Fruit fly (Drosophila melanogaster) whole organism, prepupa: ENCODE data around the gene spi.

Source experiments
- Blimp-1 ChIP-seq: fragments of 200-800 bp; sonication (Bioruptor generic); optimal IDR thresholded peaks from 3 replicates; lab custom pipeline; 2017; ENCODE audit warnings: missing biosample characterization, missing genetic modification characterization, mild to moderate bottlenecking, moderate library complexity, missing genetic modification reagents
- CG10631 ChIP-seq: fragments of 200-800 bp; sonication (Bioruptor generic); optimal IDR thresholded peaks from 2 replicates; lab custom pipeline; 2016; ENCODE audit warnings: missing biosample characterization, missing genetic modification characterization
- CG10669 ChIP-seq: fragments of 200-800 bp; sonication (Bioruptor generic); optimal IDR thresholded peaks from 3 replicates; lab custom pipeline; 2018; ENCODE audit warnings: missing biosample characterization, mild to moderate bottlenecking, missing genetic modification characterization, moderate library complexity
- CG11762 ChIP-seq: fragments of 200-800 bp; sonication (Bioruptor generic); optimal IDR thresholded peaks from 3 replicates; lab custom pipeline; 2016; ENCODE audit warnings: missing biosample characterization, missing genetic modification characterization; ENCODE audit not compliant: insufficient read depth
- CG15336 ChIP-seq: fragments of 200-800 bp; sonication (Bioruptor generic); IDR thresholded peaks from 2 replicates; pipeline ENCODE4 v1.3.6; 2022; ENCODE audit warnings: missing biosample characterization, missing genetic modification characterization
- CG1621 ChIP-seq: fragments of 200-800 bp; sonication (Bioruptor generic); optimal IDR thresholded peaks from 3 replicates; lab custom pipeline; 2018; ENCODE audit warnings: missing biosample characterization, mild to moderate bottlenecking, missing genetic modification characterization
- CG16779 ChIP-seq: fragments of 200-800 bp; sonication (Bioruptor generic); optimal IDR thresholded peaks from 3 replicates; lab custom pipeline; 2017; ENCODE audit warnings: missing biosample characterization, mild to moderate bottlenecking, missing genetic modification characterization
- CG31627 ChIP-seq: fragments of 200-800 bp; sonication (Bioruptor generic); optimal IDR thresholded peaks from 3 replicates; lab custom pipeline; 2016; ENCODE audit warnings: missing biosample characterization, missing genetic modification characterization
- CG32006 ChIP-seq: fragments of 200-800 bp; sonication (Bioruptor generic); optimal IDR thresholded peaks from 3 replicates; lab custom pipeline; 2017; ENCODE audit warnings: missing biosample characterization, mild to moderate bottlenecking, missing genetic modification characterization
- CG34406 ChIP-seq: fragments of 200-800 bp; sonication (Bioruptor generic); optimal IDR thresholded peaks from 3 replicates; lab custom pipeline; 2016; ENCODE audit warnings: missing biosample characterization, missing genetic modification characterization
- CG3919 ChIP-seq: fragments of 200-800 bp; sonication (Bioruptor generic); optimal IDR thresholded peaks from 3 replicates; lab custom pipeline; 2016; ENCODE audit warnings: missing biosample characterization, missing genetic modification characterization
- CG4318 ChIP-seq: fragments of 200-800 bp; sonication (Bioruptor generic); optimal IDR thresholded peaks from 3 replicates; lab custom pipeline; 2017; ENCODE audit warnings: missing biosample characterization, mild to moderate bottlenecking, missing genetic modification characterization
- CG6792 ChIP-seq: fragments of 200-800 bp; sonication (Bioruptor generic); optimal IDR thresholded peaks from 3 replicates; lab custom pipeline; 2016; ENCODE audit warnings: missing biosample characterization, missing genetic modification characterization
- CG6808 ChIP-seq: fragments of 200-800 bp; sonication (Bioruptor generic); optimal IDR thresholded peaks from 3 replicates; lab custom pipeline; 2017; ENCODE audit warnings: missing biosample characterization, missing genetic modification characterization, mild to moderate bottlenecking, moderate library complexity, missing genetic modification reagents
- CG8119 ChIP-seq: fragments of 200-800 bp; sonication (Bioruptor generic); IDR thresholded peaks from 3 replicates; pipeline ENCODE4 v1.3.6; 2022; ENCODE audit warnings: missing biosample characterization, missing genetic modification characterization
- CG8319 ChIP-seq: fragments of 200-800 bp; sonication (Bioruptor generic); optimal IDR thresholded peaks from 3 replicates; lab custom pipeline; 2016; ENCODE audit warnings: missing biosample characterization, missing genetic modification characterization
- Eip78C ChIP-seq: fragments of 200-800 bp; sonication (Bioruptor generic); peaks from one replicate; lab custom pipeline; 2016; ENCODE audit warnings: missing biosample characterization, missing genetic modification characterization
- Ets96B ChIP-seq: fragments of 200-800 bp; optimal IDR thresholded peaks from 2 replicates; lab custom pipeline; 2019; ENCODE audit warnings: missing biosample characterization, mild to moderate bottlenecking, missing genetic modification characterization, moderate library complexity
- Gug ChIP-seq: fragments of 200-800 bp; sonication (Bioruptor generic); IDR thresholded peaks from 2 replicates; pipeline ENCODE4 v1.3.6; 2022; ENCODE audit warnings: missing biosample characterization, missing genetic modification characterization
- Hr38 ChIP-seq: sonication (Bioruptor generic); optimal IDR thresholded peaks from 2 replicates; lab custom pipeline; 2016; ENCODE audit warnings: missing biosample characterization, missing genetic modification characterization
- Hr39 ChIP-seq: fragments of 200-800 bp; sonication (Bioruptor generic); optimal IDR thresholded peaks from 2 replicates; lab custom pipeline; 2016; ENCODE audit warnings: missing biosample characterization, missing genetic modification characterization
- Hr4 ChIP-seq: fragments of 200-800 bp; sonication (Bioruptor generic); optimal IDR thresholded peaks from 3 replicates; lab custom pipeline; 2016; ENCODE audit warnings: missing biosample characterization, missing genetic modification characterization
- Lpt ChIP-seq: fragments of 200-800 bp; sonication (Bioruptor generic); optimal IDR thresholded peaks from 3 replicates; lab custom pipeline; 2016; ENCODE audit warnings: missing biosample characterization, missing genetic modification characterization
- Met ChIP-seq: fragments of 200-800 bp; sonication (Bioruptor generic); optimal IDR thresholded peaks from 3 replicates; lab custom pipeline; 2016; ENCODE audit warnings: missing biosample characterization, missing genetic modification characterization
- OdsH ChIP-seq: fragments of 200-800 bp; sonication (Bioruptor generic); optimal IDR thresholded peaks from 3 replicates; lab custom pipeline; 2016; ENCODE audit warnings: missing biosample characterization, missing genetic modification characterization
- Sox102F ChIP-seq: fragments of 200-800 bp; sonication (Bioruptor generic); optimal IDR thresholded peaks from 2 replicates; lab custom pipeline; 2016; ENCODE audit warnings: missing biosample characterization, mild to moderate bottlenecking, missing genetic modification characterization
- Sox14 ChIP-seq: fragments of 200-800 bp; sonication (Bioruptor generic); optimal IDR thresholded peaks from 3 replicates; lab custom pipeline; 2016; ENCODE audit warnings: missing biosample characterization, missing genetic modification characterization
- Sox15 ChIP-seq: fragments of 200-800 bp; sonication (Bioruptor generic); optimal IDR thresholded peaks from 3 replicates; lab custom pipeline; 2016; ENCODE audit warnings: missing biosample characterization, missing genetic modification characterization
- achi ChIP-seq: fragments of 200-800 bp; sonication (Bioruptor generic); optimal IDR thresholded peaks from 3 replicates; lab custom pipeline; 2016; ENCODE audit warnings: missing biosample characterization, missing genetic modification characterization
- acj6 ChIP-seq: fragments of 200-800 bp; sonication (Bioruptor generic); optimal IDR thresholded peaks from 3 replicates; lab custom pipeline; 2016; ENCODE audit warnings: missing biosample characterization, missing genetic modification characterization
- cyc ChIP-seq: fragments of 200-800 bp; sonication (Bioruptor generic); optimal IDR thresholded peaks from 3 replicates; lab custom pipeline; 2016; ENCODE audit warnings: missing biosample characterization, missing genetic modification characterization
- dac ChIP-seq: fragments of 200-800 bp; sonication (Bioruptor generic); optimal IDR thresholded peaks from 2 replicates; lab custom pipeline; 2017; ENCODE audit warnings: missing biosample characterization, mild to moderate bottlenecking, missing genetic modification characterization
- dsx ChIP-seq: fragments of 200-800 bp; optimal IDR thresholded peaks from 3 replicates; lab custom pipeline; 2019; ENCODE audit warnings: missing biosample characterization, mild to moderate bottlenecking, missing genetic modification characterization, moderate library complexity; ENCODE audit not compliant: poor library complexity, severe bottlenecking
- eg ChIP-seq: fragments of 200-800 bp; sonication (Bioruptor generic); IDR thresholded peaks from 3 replicates; pipeline ENCODE4 v1.3.6; 2022; ENCODE audit warnings: missing biosample characterization, missing genetic modification characterization
- esn ChIP-seq: fragments of 200-800 bp; sonication (Bioruptor generic); optimal IDR thresholded peaks from 2 replicates; lab custom pipeline; 2016; ENCODE audit warnings: missing biosample characterization, mild to moderate bottlenecking, missing genetic modification characterization, moderate library complexity
- fd59A ChIP-seq: fragments of 200-800 bp; sonication (Bioruptor generic); optimal IDR thresholded peaks from 2 replicates; lab custom pipeline; 2017; ENCODE audit warnings: missing biosample characterization, mild to moderate bottlenecking, missing genetic modification characterization, missing genetic modification reagents
- fd85E ChIP-seq: fragments of 200-800 bp; sonication (Bioruptor generic); optimal IDR thresholded peaks from 3 replicates; lab custom pipeline; 2016; ENCODE audit warnings: missing biosample characterization, missing genetic modification characterization
- fkh ChIP-seq: fragments of 200-800 bp; sonication (Bioruptor generic); optimal IDR thresholded peaks from 3 replicates; lab custom pipeline; 2017; ENCODE audit warnings: missing biosample characterization, mild to moderate bottlenecking, missing genetic modification characterization, moderate library complexity
- lz ChIP-seq: fragments of 200-800 bp; sonication (Bioruptor generic); optimal IDR thresholded peaks from 3 replicates; lab custom pipeline; 2016; ENCODE audit warnings: missing biosample characterization, missing genetic modification characterization
- net ChIP-seq: fragments of 200-800 bp; sonication (Bioruptor generic); optimal IDR thresholded peaks from 3 replicates; lab custom pipeline; 2016; ENCODE audit warnings: missing biosample characterization, missing genetic modification characterization
- pdm3 ChIP-seq: fragments of 200-800 bp; sonication (Bioruptor generic); optimal IDR thresholded peaks from 3 replicates; lab custom pipeline; 2016; ENCODE audit warnings: missing biosample characterization, missing genetic modification characterization
- salr ChIP-seq, 2 experiments: fragments of 200-800 bp; sonication (Bioruptor generic); optimal IDR thresholded peaks; 3 replicates each; lab custom pipeline; 2016 to 2018; ENCODE audit warnings: missing biosample characterization in 2 of 2, missing genetic modification characterization in 2 of 2, mild to moderate bottlenecking in 1 of 2
- spab ChIP-seq: fragments of 200-800 bp; sonication (Bioruptor generic); optimal IDR thresholded peaks from 2 replicates; lab custom pipeline; 2017; ENCODE audit warnings: missing biosample characterization, mild to moderate bottlenecking, missing genetic modification characterization, missing genetic modification reagents
- ss ChIP-seq, 2 experiments: fragments of 200-800 bp; sonication (Bioruptor generic); optimal IDR thresholded peaks; 2 replicates in 1 of 2; 3 replicates in 1 of 2; lab custom pipeline; 2017 to 2018; ENCODE audit warnings: mild to moderate bottlenecking in 2 of 2, missing biosample characterization in 2 of 2, missing genetic modification characterization in 2 of 2, moderate library complexity in 1 of 2
- svp ChIP-seq: fragments of 200-800 bp; sonication (Bioruptor generic); peaks from one replicate; lab custom pipeline; 2016; ENCODE audit warnings: missing biosample characterization, missing genetic modification characterization
- topi ChIP-seq: fragments of 200-800 bp; sonication (Bioruptor generic); optimal IDR thresholded peaks from 3 replicates; lab custom pipeline; 2016; ENCODE audit warnings: missing biosample characterization, missing genetic modification characterization

spi gene

dm6 chr2L:19571574-19572495 lies 5.3 kb downstream of the spi start (continued):
- TF ChIP-seq CG3919 (GFP tag; lab: Kevin White, UChicago), result no peak
- no peak for TF ChIP-seq CG6808 (GFP tag; lab: Kevin White, UChicago)
- no peak for TF ChIP-seq Eip78C (GFP tag; lab: Kevin White, UChicago)
- peak in 1 of 2 experiments; percentile 39 for TF ChIP-seq ss (GFP tag; optimal IDR thresholded peaks at IDR 0.05; lab: Kevin White, UChicago)
- TF ChIP-seq OdsH (GFP tag; lab: Kevin White, UChicago), result no peak
- peak; percentile 70 for TF ChIP-seq Lpt (GFP tag; lab: Kevin White, UChicago)
- peak; percentile 25 for TF ChIP-seq dsx
- TF ChIP-seq net, result no peak
- no peak for TF ChIP-seq CG10669 (GFP tag; lab: Kevin White, UChicago)
- no peak for TF ChIP-seq CG32006 (GFP tag; lab: Kevin White, UChicago)
- no peak for TF ChIP-seq spab
- TF ChIP-seq Ets96B, result no peak
- no peak for TF ChIP-seq Sox15
- TF ChIP-seq Hr38, result no peak
- TF ChIP-seq fd59A (GFP tag; lab: Kevin White, UChicago), result no peak
- TF ChIP-seq svp, result peak; percentile 84
- no peak for TF ChIP-seq Gug
- no peak for TF ChIP-seq fkh (GFP tag; lab: Kevin White, UChicago)
- peak; percentile 55 for TF ChIP-seq Sox14 (GFP tag; lab: Kevin White, UChicago)
- no peak for TF ChIP-seq CG31627 (GFP tag; lab: Kevin White, UChicago)
- no peak for TF ChIP-seq CG4318 (GFP tag; lab: Kevin White, UChicago)
- TF ChIP-seq cyc (GFP tag; lab: Kevin White, UChicago), result no peak
- no peak for TF ChIP-seq CG34406 (GFP tag; lab: Kevin White, UChicago)
- no peak for TF ChIP-seq achi (GFP tag; lab: Kevin White, UChicago)
- TF ChIP-seq CG6792 (GFP tag; lab: Kevin White, UChicago), result no peak
- TF ChIP-seq Blimp-1 (GFP tag; lab: Kevin White, UChicago), result no peak
- TF ChIP-seq Met (GFP tag; lab: Kevin White, UChicago), result peak; percentile 1
- TF ChIP-seq Hr4 (GFP tag; lab: Kevin White, UChicago), result no peak
- TF ChIP-seq salr (GFP tag; optimal IDR thresholded peaks at IDR 0.05; lab: Kevin White, UChicago), result peak in 1 of 2 experiments; percentile 24
- no peak for TF ChIP-seq topi (GFP tag; lab: Kevin White, UChicago)
- TF ChIP-seq CG16779, result no peak
- TF ChIP-seq CG11762, result no peak
- no peak for TF ChIP-seq CG8119 (GFP tag; lab: Robert Waterston, UW)
- TF ChIP-seq, all 60 proteins: peak for 13

dm6 chr2L:19570806-19571254 lies 6.3 kb downstream of the spi start:
- no peak for TF ChIP-seq CG8319 (GFP tag; lab: Kevin White, UChicago)
- peak; percentile 73 for TF ChIP-seq Hr4 (GFP tag; lab: Kevin White, UChicago)
- TF ChIP-seq eg (GFP tag; lab: Robert Waterston, UW), result peak; percentile 59; the same call in 1 of the 3 replicates
- TF ChIP-seq CG32006 (GFP tag; lab: Kevin White, UChicago), result peak; percentile 69
- TF ChIP-seq svp, result peak; percentile 90
- peak; percentile 31 for TF ChIP-seq CG31627 (GFP tag; lab: Kevin White, UChicago)
- peak; percentile 35 for TF ChIP-seq CG3919 (GFP tag; lab: Kevin White, UChicago)
- TF ChIP-seq CG8119 (GFP tag; lab: Robert Waterston, UW), result 0 out of 3 replicates have a peak, but pooled peaks have one; percentile 39
- TF ChIP-seq esn (GFP tag; lab: Kevin White, UChicago), result peak; percentile 51
- peak; percentile 27; the same call in 1 of the 2 replicates for TF ChIP-seq CG15336 (GFP tag; lab: Robert Waterston, UW)
- TF ChIP-seq spab, result no peak
- peak; percentile 31 for TF ChIP-seq net
- TF ChIP-seq Met (GFP tag; lab: Kevin White, UChicago), result peak; percentile 43
- TF ChIP-seq cyc (GFP tag; lab: Kevin White, UChicago), result peak; percentile 27
- peak; percentile 28 for TF ChIP-seq CG10669 (GFP tag; lab: Kevin White, UChicago)
- TF ChIP-seq CG34406 (GFP tag; lab: Kevin White, UChicago), result no peak
- peak; percentile 22 for TF ChIP-seq Sox102F
- TF ChIP-seq OdsH (GFP tag; lab: Kevin White, UChicago), result peak; percentile 54
- TF ChIP-seq Eip78C (GFP tag; lab: Kevin White, UChicago), result peak; percentile 83
- peak; percentile 52 for TF ChIP-seq topi (GFP tag; lab: Kevin White, UChicago)
- TF ChIP-seq lz (GFP tag; lab: Kevin White, UChicago), result peak; percentile 49
- peak; percentile 33 for TF ChIP-seq CG10631 (GFP tag; lab: Kevin White, UChicago)
- no peak for TF ChIP-seq fd85E (GFP tag; lab: Kevin White, UChicago)
- TF ChIP-seq dac (GFP tag; lab: Kevin White, UChicago), result peak; percentile 22
- TF ChIP-seq pdm3 (GFP tag; lab: Kevin White, UChicago), result peak; percentile 54
- no peak for TF ChIP-seq CG1621
- TF ChIP-seq Hr39 (GFP tag; lab: Kevin White, UChicago), result peak; percentile 44
- TF ChIP-seq Gug, result peak; percentile 37
- TF ChIP-seq dsx, result no peak
- TF ChIP-seq acj6, result peak; percentile 8
